Fruit fly (Drosophila melanogaster) whole organism, pupa: ENCODE data around the gene Rab18.

ENCODE experiments used
- CG10348 ChIP-seq: fragments of 200-800 bp; sonication (Bioruptor generic); IDR thresholded peaks from 2 replicates; pipeline ENCODE4 v1.3.6; 2022; ENCODE audit warnings: missing biosample characterization, missing genetic modification characterization
- Pif1A ChIP-seq: fragments of 200-800 bp; sonication (Bioruptor generic); optimal IDR thresholded peaks from 3 replicates; lab custom pipeline; 2016; ENCODE audit warnings: missing biosample characterization, missing genetic modification characterization

DNA sequence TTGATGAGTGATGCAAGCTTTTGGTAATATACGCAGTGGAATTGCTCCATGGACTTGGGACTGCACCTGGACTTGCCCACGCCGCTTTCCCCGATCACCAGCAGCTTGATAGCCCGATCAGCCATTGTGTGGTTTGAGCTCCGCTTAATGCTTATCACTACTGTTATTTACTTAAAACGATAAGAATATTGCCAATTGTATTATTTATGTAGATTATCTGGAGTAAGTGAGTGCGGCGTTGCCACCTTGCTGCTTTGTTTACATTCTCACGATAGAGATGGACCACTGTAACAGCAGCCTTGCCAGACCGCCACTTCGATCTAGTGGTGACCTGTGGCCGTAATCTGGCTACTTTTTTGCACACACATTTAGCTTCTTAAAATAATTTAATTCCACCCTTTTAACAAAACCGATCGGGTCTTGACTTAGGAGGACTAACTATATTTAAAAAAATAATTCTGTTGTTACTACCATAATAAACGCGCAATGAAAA is at the start of gene Rab18:
- no peak for TF ChIP-seq CG10348 (GFP tag; lab: Robert Waterston, UW)
- TF ChIP-seq Pif1A (GFP tag; lab: Kevin White, UChicago): no peak
